Worm (Caenorhabditis elegans) whole organism, L1 larva: Measurements from ENCODE around the gene srd-18.
A peak's percentile ranks its signal among the peaks of the same experiment; 100 is the strongest.

Experiments used
- C16A3.4 ChIP-seq: fragments of 150-350 bp; optimal IDR thresholded peaks from 2 replicates; lab custom pipeline; 2014; ENCODE audit warnings: missing biosample characterization, missing genetic modification characterization
- F16B12.6 ChIP-seq: fragments of 150-350 bp; optimal IDR thresholded peaks from 2 replicates; lab custom pipeline; 2014; ENCODE audit warnings: missing biosample characterization, missing genetic modification characterization
- Y116A8C.19 ChIP-seq: sonication (generic microtip); optimal IDR thresholded peaks from 2 replicates; lab custom pipeline; 2016; ENCODE audit warnings: missing compliant biosample characterization, missing genetic modification characterization, borderline replicate concordance
- alr-1 ChIP-seq: fragments of 200-800 bp; sonication (Bioruptor generic); optimal IDR thresholded peaks from 2 replicates; lab custom pipeline; 2018; ENCODE audit warnings: borderline replicate concordance, mild to moderate bottlenecking, missing genetic modification characterization, missing compliant biosample characterization
- aly-2 ChIP-seq: fragments of 150-350 bp; optimal IDR thresholded peaks from 2 replicates; lab custom pipeline; 2014; ENCODE audit warnings: missing biosample characterization, missing genetic modification characterization
- ama-1 ChIP-seq: fragments of 150-350 bp; optimal IDR thresholded peaks from 2 replicates; lab custom pipeline; 2014
- blmp-1 ChIP-seq: fragments of 150-350 bp; optimal IDR thresholded peaks from 2 replicates; lab custom pipeline; 2014; ENCODE audit warnings: missing biosample characterization, missing genetic modification characterization
- ceh-88 ChIP-seq: fragments of 200-800 bp; sonication (Bioruptor generic); IDR thresholded peaks from 2 replicates; pipeline ENCODE4 v1.3.6; 2022; ENCODE audit warnings: missing genetic modification characterization, missing compliant biosample characterization
- ces-1 ChIP-seq: fragments of 150-350 bp; optimal IDR thresholded peaks from 2 replicates; lab custom pipeline; 2014; ENCODE audit warnings: missing biosample characterization, missing genetic modification reagents, missing genetic modification characterization
- efl-1 ChIP-seq, 4 experiments: fragments of 150-350 bp; optimal IDR thresholded peaks in 3 of 4; peaks in 1 of 4; 1 replicate in 1 of 4; 2 replicates in 3 of 4; lab custom pipeline; 2014; ENCODE audit warnings: missing biosample characterization in 2 of 4, missing genetic modification characterization in 2 of 4, missing genetic modification reagents in 2 of 4
- efl-3 ChIP-seq: fragments of 200-800 bp; sonication (Bioruptor generic); optimal IDR thresholded peaks from 2 replicates; lab custom pipeline; 2018; ENCODE audit warnings: mild to moderate bottlenecking, missing genetic modification characterization, missing compliant biosample characterization
- egl-13 ChIP-seq: sonication (generic microtip); optimal IDR thresholded peaks from 2 replicates; lab custom pipeline; 2016; ENCODE audit warnings: missing genotype, missing genetic modification reagents, missing genetic modification characterization, missing compliant biosample characterization
- egl-27 ChIP-seq, 2 experiments: fragments of 150-350 bp in 1 of 2; sonication (generic microtip); optimal IDR thresholded peaks; 3 replicates each; lab custom pipeline; 2017 to 2018; ENCODE audit warnings: missing biosample characterization in 2 of 2, missing genetic modification characterization in 2 of 2, missing genetic modification reagents in 2 of 2
- fkh-10 ChIP-seq: sonication (generic microtip); optimal IDR thresholded peaks from 2 replicates; lab custom pipeline; 2017; ENCODE audit warnings: missing biosample characterization, missing genetic modification reagents, missing genetic modification characterization
- fkh-8 ChIP-seq: sonication (generic microtip); optimal IDR thresholded peaks from 2 replicates; lab custom pipeline; 2016; ENCODE audit warnings: mild to moderate bottlenecking, missing genetic modification characterization, missing compliant biosample characterization
- fos-1 ChIP-seq: fragments of 150-350 bp; optimal IDR thresholded peaks from 2 replicates; lab custom pipeline; 2014; ENCODE audit warnings: missing biosample characterization, missing genetic modification characterization
- hlh-17 ChIP-seq: fragments of 200-800 bp; sonication (Bioruptor generic); optimal IDR thresholded peaks from 2 replicates; lab custom pipeline; 2018; ENCODE audit warnings: missing genetic modification characterization, mild to moderate bottlenecking, missing compliant biosample characterization, moderate library complexity, borderline replicate concordance
- hlh-4 ChIP-seq: sonication (generic microtip); optimal IDR thresholded peaks from 2 replicates; lab custom pipeline; 2016; ENCODE audit warnings: mild to moderate bottlenecking, missing genetic modification characterization, missing compliant biosample characterization
- hpl-2 ChIP-seq: fragments of 150-350 bp; optimal IDR thresholded peaks from 2 replicates; lab custom pipeline; 2014; ENCODE audit warnings: missing biosample characterization, missing genetic modification reagents, missing genetic modification characterization
- irx-1 ChIP-seq: sonication (generic microtip); optimal IDR thresholded peaks from 2 replicates; lab custom pipeline; 2016; ENCODE audit warnings: missing genetic modification characterization, missing compliant biosample characterization
- jun-1 ChIP-seq: fragments of 150-350 bp; optimal IDR thresholded peaks from 2 replicates; lab custom pipeline; 2014; ENCODE audit warnings: missing biosample characterization, missing genetic modification reagents, missing genetic modification characterization
- lin-13 ChIP-seq: fragments of 150-350 bp; optimal IDR thresholded peaks from 2 replicates; lab custom pipeline; 2014; ENCODE audit warnings: missing biosample characterization, missing genetic modification reagents, missing genetic modification characterization
- lin-14 ChIP-seq: fragments of 200-800 bp; sonication (Bioruptor generic); optimal IDR thresholded peaks from 2 replicates; lab custom pipeline; 2018; ENCODE audit warnings: mild to moderate bottlenecking, missing genetic modification characterization, moderate library complexity, missing compliant biosample characterization
- lin-35 ChIP-seq, 2 experiments: fragments of 150-350 bp; optimal IDR thresholded peaks; 2 replicates each; lab custom pipeline; 2014; ENCODE audit warnings: missing biosample characterization in 2 of 2, missing genetic modification characterization in 2 of 2, missing genetic modification reagents in 2 of 2
- lin-39 ChIP-seq: fragments of 150-350 bp; optimal IDR thresholded peaks from 2 replicates; lab custom pipeline; 2014; ENCODE audit warnings: missing biosample characterization, missing genetic modification reagents, missing genetic modification characterization
- lir-3 ChIP-seq: sonication (generic microtip); optimal IDR thresholded peaks from 2 replicates; lab custom pipeline; 2016; ENCODE audit warnings: mild to moderate bottlenecking, missing genetic modification characterization, moderate library complexity, missing compliant biosample characterization; ENCODE audit not compliant: poor library complexity
- mep-1 ChIP-seq: fragments of 150-350 bp; optimal IDR thresholded peaks from 2 replicates; lab custom pipeline; 2014; ENCODE audit warnings: missing biosample characterization, missing genetic modification characterization
- nhr-19 ChIP-seq: fragments of 200-800 bp; sonication (Bioruptor generic); conservative IDR thresholded peaks from 2 replicates; pipeline ENCODE4 v1.3.6; 2022; ENCODE audit warnings: missing genetic modification characterization, missing compliant biosample characterization
- nhr-20 ChIP-seq: sonication (generic microtip); optimal IDR thresholded peaks from 2 replicates; lab custom pipeline; 2016; ENCODE audit warnings: mild to moderate bottlenecking, missing genetic modification characterization, missing compliant biosample characterization
- nhr-47 ChIP-seq: sonication (generic microtip); optimal IDR thresholded peaks from 2 replicates; lab custom pipeline; 2016; ENCODE audit warnings: mild to moderate bottlenecking, missing genetic modification characterization, moderate library complexity, missing compliant biosample characterization
- nhr-90 ChIP-seq: sonication (generic microtip); optimal IDR thresholded peaks from 2 replicates; lab custom pipeline; 2016; ENCODE audit warnings: mild to moderate bottlenecking, missing genetic modification characterization, missing compliant biosample characterization; ENCODE audit not compliant: poor library complexity
- pag-3 ChIP-seq: sonication (generic microtip); optimal IDR thresholded peaks from 2 replicates; lab custom pipeline; 2017; ENCODE audit warnings: missing genetic modification characterization, mild to moderate bottlenecking, missing compliant biosample characterization, antibody characterized with exemption, borderline replicate concordance; ENCODE audit not compliant: insufficient read depth
- pqm-1 ChIP-seq: sonication (generic microtip); optimal IDR thresholded peaks from 3 replicates; lab custom pipeline; 2017; ENCODE audit warnings: missing biosample characterization, missing genetic modification characterization
- skn-1 ChIP-seq: fragments of 150-350 bp; optimal IDR thresholded peaks from 2 replicates; lab custom pipeline; 2014; ENCODE audit warnings: missing biosample characterization, missing genetic modification characterization
- snpc-4 ChIP-seq: fragments of 150-350 bp; optimal IDR thresholded peaks from 2 replicates; lab custom pipeline; 2014; ENCODE audit warnings: missing biosample characterization, missing genetic modification characterization
- snu-23 ChIP-seq: sonication (generic microtip); optimal IDR thresholded peaks from 2 replicates; lab custom pipeline; 2016; ENCODE audit warnings: missing genetic modification characterization, missing compliant biosample characterization
- unc-30 ChIP-seq: sonication (generic microtip); optimal IDR thresholded peaks from 2 replicates; lab custom pipeline; 2017; ENCODE audit warnings: missing biosample characterization, missing genetic modification characterization
- unc-98 ChIP-seq: fragments of 200-800 bp; sonication (Bioruptor generic); IDR thresholded peaks from 2 replicates; pipeline ENCODE4 v1.3.6; 2022; ENCODE audit warnings: missing genetic modification characterization, missing compliant biosample characterization
- vab-15 ChIP-seq: sonication (generic microtip); optimal IDR thresholded peaks from 2 replicates; lab custom pipeline; 2017; ENCODE audit warnings: missing genotype, mild to moderate bottlenecking, missing genetic modification characterization, missing compliant biosample characterization
- zag-1 ChIP-seq: fragments of 150-350 bp; optimal IDR thresholded peaks from 2 replicates; lab custom pipeline; 2014; ENCODE audit warnings: missing biosample characterization, missing genetic modification characterization

Gene srd-18

ce11 chrV:13409089-13409488 is 17.6 kb downstream of the srd-18 start (continued):
- TF ChIP-seq pag-3 (tag; lab: Kevin White, UChicago) (no peak), lin-39 (tag; lab: Kevin White, UChicago) (peak; percentile 54), nhr-19 (GFP tag; lab: Robert Waterston, UW) (peak; percentile 54), efl-3 (no peak), lin-35 (GFP tag; optimal IDR thresholded peaks at IDR 0.05; lab: Kevin White, UChicago) (peak; percentile 82 to 91), vab-15 (no peak), alr-1 (tag; lab: Kevin White, UChicago) (no peak), fos-1 (no peak), nhr-47 (tag; lab: Kevin White, UChicago) (peak; percentile 71), irx-1 (peak; percentile 71), ama-1 (lab: Kevin White, UChicago) (no peak), lin-13 (GFP tag; lab: Kevin White, UChicago) (no peak), lir-3 (tag; lab: Kevin White, UChicago) (peak; percentile 82), Y116A8C.19 (tag; lab: Kevin White, UChicago) (no peak), nhr-20 (tag; lab: Kevin White, UChicago) (peak; percentile 61), fkh-10 (GFP tag; lab: Kevin White, UChicago) (no peak), egl-27 (tag; optimal IDR thresholded peaks at IDR 0.05; lab: Kevin White, UChicago) (no peak), skn-1 (tag; lab: Kevin White, UChicago) (no peak), hlh-4 (tag; lab: Kevin White, UChicago) (no peak), nhr-90 (peak; percentile 71), ceh-88 (GFP tag; lab: Robert Waterston, UW) (no peak), hlh-17 (GFP tag; lab: Kevin White, UChicago) (no peak), ces-1 (GFP tag; lab: Kevin White, UChicago) (no peak), mep-1 (tag; lab: Kevin White, UChicago) (peak; percentile 3), snpc-4 (tag; lab: Kevin White, UChicago) (no peak), efl-1 (optimal IDR thresholded peaks at IDR 0.05; lab: Kevin White, UChicago) (peak; percentile 89), efl-1 (GFP tag; optimal IDR thresholded peaks at IDR 0.05 in 1 of 2; lab: Kevin White, UChicago) (peak; percentile 89 to 99), jun-1 (tag; lab: Kevin White, UChicago) (no peak), fkh-8 (tag; lab: Kevin White, UChicago) (no peak), F16B12.6 (tag; lab: Kevin White, UChicago) (no peak)

DNA sequence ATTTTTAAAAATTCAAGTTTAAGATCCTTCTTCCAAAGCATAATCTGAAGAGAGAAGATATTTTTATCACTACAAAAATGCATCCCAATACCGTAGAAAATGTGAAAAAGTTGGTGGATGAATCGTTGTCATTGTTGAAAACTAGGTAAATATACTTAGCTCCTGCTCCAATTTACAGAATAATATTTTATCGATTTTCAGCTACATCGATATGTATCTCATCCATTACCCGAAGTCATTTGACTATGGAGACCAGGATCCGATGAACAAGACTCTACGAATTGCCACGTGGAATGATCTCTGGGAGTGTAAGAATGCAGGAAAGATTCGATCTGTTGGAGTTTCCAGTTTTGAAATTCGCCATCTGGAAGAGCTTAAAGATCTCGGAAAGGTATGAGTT is 18.2 kb downstream of the srd-18 start:
- TF ChIP-seq lin-14 (no peak), vab-15 (no peak), hpl-2 (GFP tag; lab: Kevin White, UChicago) (no peak), fkh-8 (tag; lab: Kevin White, UChicago) (no peak), fos-1 (no peak), fkh-10 (GFP tag; lab: Kevin White, UChicago) (no peak), snu-23 (no peak), ama-1 (lab: Kevin White, UChicago) (no peak), blmp-1 (tag; lab: Kevin White, UChicago) (no peak), egl-13 (tag; lab: Kevin White, UChicago) (no peak), pqm-1 (tag; lab: Kevin White, UChicago) (no peak), zag-1 (tag; lab: Kevin White, UChicago) (no peak), unc-30 (tag; lab: Kevin White, UChicago) (no peak), nhr-47 (tag; lab: Kevin White, UChicago) (no peak), aly-2 (no peak), C16A3.4 (tag; lab: Kevin White, UChicago) (no peak), unc-98 (GFP tag; lab: Robert Waterston, UW) (no peak)
